Worm (Caenorhabditis elegans) whole organism, young adult: ENCODE data around the gene srh-25.

ENCODE experiments used
- B0035.1 ChIP-seq: sonication (generic microtip); optimal IDR thresholded peaks from 2 replicates; lab custom pipeline; 2016; ENCODE audit warnings: missing genetic modification characterization, mild to moderate bottlenecking, missing compliant biosample characterization, missing genotype, missing genetic modification reagents
- B0336.3 ChIP-seq: fragments of 200-800 bp; sonication (Bioruptor generic); IDR thresholded peaks from 2 replicates; pipeline ENCODE4 v1.3.6; 2022; ENCODE audit warnings: missing genetic modification characterization, missing compliant biosample characterization
- C06A6.2 ChIP-seq: fragments of 200-800 bp; sonication (Bioruptor generic); conservative IDR thresholded peaks from 2 replicates; pipeline ENCODE4 v1.3.6; 2022; ENCODE audit warnings: missing genetic modification characterization, missing compliant biosample characterization
- C17E4.6 ChIP-seq: fragments of 200-800 bp; sonication (Bioruptor generic); IDR thresholded peaks from 2 replicates; pipeline ENCODE4 v1.3.6; 2022; ENCODE audit warnings: missing genetic modification reagents, missing genetic modification characterization, missing compliant biosample characterization
- D2030.7 ChIP-seq: fragments of 200-800 bp; sonication (Bioruptor generic); IDR thresholded peaks from 2 replicates; pipeline ENCODE4 v1.3.6; 2022; ENCODE audit warnings: missing genetic modification reagents, missing genetic modification characterization, missing compliant biosample characterization
- F22D6.2 ChIP-seq: sonication (generic microtip); optimal IDR thresholded peaks from 2 replicates; lab custom pipeline; 2016; ENCODE audit warnings: mild to moderate bottlenecking, missing genetic modification characterization, missing compliant biosample characterization
- F23B12.7 ChIP-seq: sonication (generic microtip); optimal IDR thresholded peaks from 2 replicates; lab custom pipeline; 2017; ENCODE audit warnings: missing genetic modification characterization, mild to moderate bottlenecking, missing compliant biosample characterization, antibody characterized with exemption, moderate library complexity; ENCODE audit not compliant: insufficient read depth
- F39B2.1 ChIP-seq: fragments of 200-800 bp; sonication (Bioruptor generic); IDR thresholded peaks from 2 replicates; pipeline ENCODE4 v1.3.6; 2022; ENCODE audit warnings: missing genetic modification reagents, missing genetic modification characterization, missing compliant biosample characterization
- K11D2.4 ChIP-seq: fragments of 200-800 bp; sonication (Bioruptor generic); IDR thresholded peaks from 2 replicates; pipeline ENCODE4 v1.3.6; 2022; ENCODE audit warnings: missing genetic modification reagents, missing genetic modification characterization, missing compliant biosample characterization
- T07F8.4 ChIP-seq: sonication (generic microtip); optimal IDR thresholded peaks from 2 replicates; lab custom pipeline; 2016; ENCODE audit warnings: mild to moderate bottlenecking, missing genetic modification characterization, moderate library complexity, missing compliant biosample characterization
- Y56A3A.18 ChIP-seq: fragments of 200-800 bp; sonication (Bioruptor generic); IDR thresholded peaks from 2 replicates; pipeline ENCODE4 v1.3.6; 2022; ENCODE audit warnings: missing genetic modification reagents, missing genetic modification characterization, missing compliant biosample characterization
- Y79H2A.3 ChIP-seq: fragments of 200-800 bp; sonication (Bioruptor generic); conservative IDR thresholded peaks from 2 replicates; pipeline ENCODE4 v1.3.6; 2022; ENCODE audit warnings: missing genetic modification reagents, missing genetic modification characterization, missing compliant biosample characterization
- attf-5 ChIP-seq: fragments of 200-800 bp; sonication (Bioruptor generic); optimal IDR thresholded peaks from 2 replicates; lab custom pipeline; 2018; ENCODE audit warnings: mild to moderate bottlenecking, missing genetic modification characterization, missing compliant biosample characterization
- cebp-1 ChIP-seq, 2 experiments: fragments of 200-800 bp in 1 of 2; sonication (Bioruptor generic) in 1 of 2; sonication (generic microtip) in 1 of 2; IDR thresholded peaks in 1 of 2; optimal IDR thresholded peaks in 1 of 2; 2 replicates each; pipeline versions ENCODE4 v1.3.6 to Lab custom; 2017 to 2022; ENCODE audit warnings: missing compliant biosample characterization in 2 of 2, missing genetic modification characterization in 2 of 2, mild to moderate bottlenecking in 1 of 2, missing genetic modification reagents in 1 of 2, moderate library complexity in 1 of 2
- ceh-91 ChIP-seq: fragments of 200-800 bp; sonication (Bioruptor generic); IDR thresholded peaks from 2 replicates; pipeline ENCODE4 v1.3.6; 2022; ENCODE audit warnings: missing genetic modification reagents, missing genetic modification characterization, missing compliant biosample characterization
- die-1 ChIP-seq: sonication (generic microtip); optimal IDR thresholded peaks from 2 replicates; lab custom pipeline; 2016; ENCODE audit warnings: missing genotype, mild to moderate bottlenecking, missing genetic modification characterization, missing compliant biosample characterization
- dox-1 ChIP-seq: fragments of 200-800 bp; sonication (Bioruptor generic); IDR thresholded peaks from 2 replicates; pipeline ENCODE4 v1.3.6; 2022; ENCODE audit warnings: missing genetic modification reagents, missing genetic modification characterization, missing compliant biosample characterization
- egl-44 ChIP-seq: fragments of 200-800 bp; sonication (Bioruptor generic); IDR thresholded peaks from 2 replicates; pipeline ENCODE4 v1.3.6; 2022; ENCODE audit warnings: missing genetic modification reagents, missing genetic modification characterization, missing compliant biosample characterization
- ekl-4 ChIP-seq: fragments of 200-800 bp; sonication (Bioruptor generic); IDR thresholded peaks from 2 replicates; pipeline ENCODE4 v1.3.6; 2022; ENCODE audit warnings: missing genetic modification reagents, missing genetic modification characterization, missing compliant biosample characterization
- ets-4 ChIP-seq: fragments of 200-800 bp; sonication (Bioruptor generic); optimal IDR thresholded peaks from 2 replicates; lab custom pipeline; 2018; ENCODE audit warnings: mild to moderate bottlenecking, missing genetic modification characterization, missing compliant biosample characterization
- gei-17 ChIP-seq: fragments of 200-800 bp; sonication (Bioruptor generic); optimal IDR thresholded peaks from 2 replicates; lab custom pipeline; 2018; ENCODE audit warnings: mild to moderate bottlenecking, missing genetic modification characterization, missing compliant biosample characterization
- him-1 ChIP-seq: sonication (generic microtip); optimal IDR thresholded peaks from 2 replicates; lab custom pipeline; 2016; ENCODE audit warnings: missing genotype, missing genetic modification reagents, missing genetic modification characterization, missing compliant biosample characterization
- hsf-1 ChIP-seq: fragments of 200-800 bp; sonication (Bioruptor generic); IDR thresholded peaks from 2 replicates; pipeline ENCODE4 v1.3.6; 2022; ENCODE audit warnings: missing genetic modification reagents, missing genetic modification characterization, missing compliant biosample characterization
- let-526 ChIP-seq: fragments of 200-800 bp; sonication (Bioruptor generic); IDR thresholded peaks from 2 replicates; pipeline ENCODE4 v1.3.6; 2022; ENCODE audit warnings: missing genetic modification reagents, missing genetic modification characterization, missing compliant biosample characterization
- lir-1 ChIP-seq: fragments of 200-800 bp; sonication (Bioruptor generic); conservative IDR thresholded peaks from 2 replicates; pipeline ENCODE4 v1.3.6; 2022; ENCODE audit warnings: missing genetic modification reagents, missing genetic modification characterization, missing compliant biosample characterization
- madf-10 ChIP-seq: sonication (generic microtip); optimal IDR thresholded peaks from 2 replicates; lab custom pipeline; 2016; ENCODE audit warnings: mild to moderate bottlenecking, missing genetic modification characterization, missing compliant biosample characterization
- madf-3 ChIP-seq: fragments of 200-800 bp; sonication (Bioruptor generic); IDR thresholded peaks from 2 replicates; pipeline ENCODE4 v1.3.6; 2022; ENCODE audit warnings: missing genetic modification reagents, missing genetic modification characterization, missing compliant biosample characterization
- madf-8 ChIP-seq: fragments of 200-800 bp; sonication (Bioruptor generic); conservative IDR thresholded peaks from 2 replicates; pipeline ENCODE4 v1.3.6; 2022; ENCODE audit warnings: missing genetic modification reagents, missing genetic modification characterization, missing compliant biosample characterization
- mcd-1 ChIP-seq: fragments of 200-800 bp; sonication (Bioruptor generic); IDR thresholded peaks from 2 replicates; pipeline ENCODE4 v1.3.6; 2022; ENCODE audit warnings: missing genetic modification reagents, missing genetic modification characterization, missing compliant biosample characterization
- nhr-179 ChIP-seq: sonication (generic microtip); optimal IDR thresholded peaks from 2 replicates; lab custom pipeline; 2016; ENCODE audit warnings: mild to moderate bottlenecking, missing genetic modification characterization, missing compliant biosample characterization
- pbrm-1 ChIP-seq: fragments of 200-800 bp; sonication (Bioruptor generic); IDR thresholded peaks from 2 replicates; pipeline ENCODE4 v1.3.6; 2022; ENCODE audit warnings: missing genetic modification reagents, missing genetic modification characterization, missing compliant biosample characterization
- pha-4 ChIP-seq: fragments of 150-350 bp; sonication (generic microtip); optimal IDR thresholded peaks from 2 replicates; lab custom pipeline; 2014; ENCODE audit warnings: missing biosample characterization, missing genetic modification reagents, missing genetic modification characterization
- repo-1 ChIP-seq: sonication (generic microtip); optimal IDR thresholded peaks from 2 replicates; lab custom pipeline; 2017; ENCODE audit warnings: mild to moderate bottlenecking, missing genetic modification characterization, missing compliant biosample characterization
- sea-2 ChIP-seq: fragments of 200-800 bp; sonication (Bioruptor generic); IDR thresholded peaks from 2 replicates; pipeline ENCODE4 v1.3.6; 2022; ENCODE audit warnings: missing genetic modification characterization, missing compliant biosample characterization
- snpc-3.4 ChIP-seq: sonication (generic microtip); optimal IDR thresholded peaks from 2 replicates; lab custom pipeline; 2017; ENCODE audit warnings: missing genetic modification characterization, mild to moderate bottlenecking, missing compliant biosample characterization, antibody characterized with exemption, moderate library complexity, missing genotype, missing genetic modification reagents
- snpc-4 ChIP-seq, 5 experiments: fragments of 150-350 bp in 1 of 5; sonication (generic microtip) in 4 of 5; optimal IDR thresholded peaks; 2 replicates each; lab custom pipeline; 2014 to 2018; ENCODE audit warnings: missing genetic modification characterization in 5 of 5, missing biosample characterization in 3 of 5, antibody characterized with exemption in 2 of 5, mild to moderate bottlenecking in 2 of 5, missing compliant biosample characterization in 2 of 5, missing genotype in 2 of 5, moderate library complexity in 2 of 5, missing genetic modification reagents in 1 of 5
- sptf-2 ChIP-seq: fragments of 200-800 bp; sonication (Bioruptor generic); optimal IDR thresholded peaks from 2 replicates; lab custom pipeline; 2018; ENCODE audit warnings: mild to moderate bottlenecking, missing genetic modification characterization, missing compliant biosample characterization
- unc-62 ChIP-seq: fragments of 150-350 bp; optimal IDR thresholded peaks from 2 replicates; lab custom pipeline; 2014; ENCODE audit warnings: missing biosample characterization, missing genetic modification reagents, missing genetic modification characterization
- xnd-1 ChIP-seq: sonication (generic microtip); optimal IDR thresholded peaks from 2 replicates; lab custom pipeline; 2016; ENCODE audit warnings: missing genotype, missing genetic modification reagents, missing genetic modification characterization, missing compliant biosample characterization
- zfh-2 ChIP-seq: fragments of 200-800 bp; sonication (Bioruptor generic); conservative IDR thresholded peaks from 2 replicates; pipeline ENCODE4 v1.3.6; 2022; ENCODE audit warnings: missing genetic modification reagents, missing genetic modification characterization, missing compliant biosample characterization
- zim-3 ChIP-seq: sonication (generic microtip); optimal IDR thresholded peaks from 2 replicates; lab custom pipeline; 2017; ENCODE audit warnings: mild to moderate bottlenecking, missing genetic modification characterization, moderate library complexity, missing compliant biosample characterization
- ztf-25 ChIP-seq: fragments of 200-800 bp; sonication (Bioruptor generic); IDR thresholded peaks from 2 replicates; pipeline ENCODE4 v1.3.6; 2022; ENCODE audit warnings: missing genetic modification reagents, missing genetic modification characterization, missing compliant biosample characterization
- ztf-28 ChIP-seq: fragments of 200-800 bp; sonication (Bioruptor generic); IDR thresholded peaks from 2 replicates; pipeline ENCODE4 v1.3.6; 2022; ENCODE audit warnings: missing genetic modification reagents, missing genetic modification characterization, missing compliant biosample characterization
- ztf-3 ChIP-seq: fragments of 200-800 bp; sonication (Bioruptor generic); optimal IDR thresholded peaks from 2 replicates; lab custom pipeline; 2018; ENCODE audit warnings: mild to moderate bottlenecking, missing genetic modification characterization, missing compliant biosample characterization
- ztf-6 ChIP-seq: fragments of 200-800 bp; sonication (Bioruptor generic); IDR thresholded peaks from 2 replicates; pipeline ENCODE4 v1.3.6; 2022; ENCODE audit warnings: missing genetic modification reagents, missing genetic modification characterization, missing compliant biosample characterization

srh-25 gene

DNA sequence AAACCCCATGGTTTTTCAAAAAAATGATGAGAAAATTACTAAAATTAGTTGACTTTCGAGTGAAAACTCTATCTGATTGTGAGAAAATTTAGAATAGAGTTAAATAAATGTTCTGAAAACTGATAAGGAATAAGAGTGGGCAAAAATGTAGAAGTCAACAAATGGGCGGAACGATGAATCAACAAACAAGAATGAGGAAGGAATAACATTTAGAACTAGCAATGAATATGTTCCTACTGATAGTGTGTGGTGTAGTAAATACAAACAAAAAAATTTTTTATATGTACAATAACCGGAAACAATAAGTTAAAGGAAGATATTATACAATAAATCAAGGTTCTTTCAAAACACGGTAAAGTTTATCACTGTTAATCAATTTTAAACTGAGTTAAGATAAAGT is 10.1 kb upstream of the srh-25 start, which contains the start of gene pals-39:
Gene pals-39 (minus strand): TSS at position 101 of the 400 bp plus-strand sequence.
- TF ChIP-seq Y79H2A.3 (no peak), T07F8.4 (tag; lab: Kevin White, UChicago) (no peak), B0035.1 (tag; lab: Kevin White, UChicago) (no peak), lir-1 (GFP tag; lab: Robert Waterston, UW) (no peak), F22D6.2 (tag; lab: Kevin White, UChicago) (no peak), B0336.3 (GFP tag; lab: Robert Waterston, UW) (no peak), repo-1 (tag; lab: Kevin White, UChicago) (no peak), ztf-6 (no peak), gei-17 (no peak)

DNA sequence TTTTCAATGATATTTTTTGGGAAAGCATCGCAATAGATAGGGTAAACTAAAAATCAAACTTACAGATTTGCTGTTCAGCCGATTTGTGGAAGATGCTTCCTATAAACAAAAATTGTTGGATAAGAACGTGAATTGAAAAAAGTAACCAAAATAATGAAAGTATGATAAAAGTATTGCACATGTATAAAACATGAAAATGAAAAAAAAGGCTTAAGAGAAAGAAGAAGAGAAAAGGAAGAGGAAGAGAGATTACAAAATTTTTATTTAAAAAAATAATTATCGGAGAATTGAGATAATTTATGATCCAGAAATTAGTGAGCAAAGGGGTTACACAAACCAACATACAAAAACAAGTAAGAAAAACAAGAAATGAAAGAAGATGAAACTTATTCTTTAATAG is 7.8 kb upstream of the srh-25 start, which contains the start of gene pals-37:
Gene pals-37 (minus strand): TSS at position 101 of the 400 bp plus-strand sequence.
- TF ChIP-seq F39B2.1 (GFP tag; lab: Robert Waterston, UW) (no peak), attf-5 (GFP tag; lab: Kevin White, UChicago) (no peak), zfh-2 (GFP tag; lab: Robert Waterston, UW) (no peak), Y79H2A.3 (no peak), sptf-2 (GFP tag; lab: Kevin White, UChicago) (no peak), ets-4 (GFP tag; lab: Kevin White, UChicago) (no peak), C06A6.2 (GFP tag; lab: Robert Waterston, UW) (no peak), snpc-3.4 (tag; lab: Kevin White, UChicago) (no peak), ekl-4 (no peak), C17E4.6 (GFP tag; lab: Robert Waterston, UW) (no peak), nhr-179 (no peak), snpc-4 (GFP tag; optimal IDR thresholded peaks at IDR 0.05; lab: Kevin White, UChicago) (no peak), snpc-4 (tag; optimal IDR thresholded peaks at IDR 0.05; lab: Kevin White, UChicago) (no peak), F23B12.7 (tag; lab: Kevin White, UChicago) (no peak), madf-10 (no peak), madf-3 (no peak), xnd-1 (tag; lab: Kevin White, UChicago) (no peak), him-1 (no peak), zim-3 (tag; lab: Kevin White, UChicago) (no peak), mcd-1 (GFP tag; lab: Robert Waterston, UW) (no peak)

DNA sequence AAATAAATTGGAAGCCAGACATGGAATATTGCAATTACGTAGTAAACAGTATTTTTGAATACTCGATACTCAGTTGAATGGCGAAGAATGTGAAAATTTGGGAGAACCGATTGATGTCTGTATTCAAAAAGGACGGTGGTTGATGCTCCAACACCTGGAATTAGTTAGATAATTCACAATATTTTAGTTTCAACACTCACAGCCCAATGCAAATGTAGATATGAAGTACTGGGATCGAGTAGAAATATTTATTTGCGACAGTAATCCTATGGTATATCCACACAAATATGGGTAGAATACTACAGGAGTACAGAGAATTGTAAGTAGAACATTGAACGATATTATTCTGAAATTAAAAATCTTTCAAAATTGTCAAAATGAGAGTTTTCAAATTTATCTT is 512 bp downstream of the srh-25 start:
- TF ChIP-seq die-1 (tag; lab: Kevin White, UChicago) (no peak), sea-2 (GFP tag; lab: Robert Waterston, UW) (no peak)

- no peak for TF ChIP-seq hsf-1
- no peak for TF ChIP-seq dox-1 (GFP tag; lab: Robert Waterston, UW)
- no peak for TF ChIP-seq let-526 (GFP tag; lab: Robert Waterston, UW)
- TF ChIP-seq pha-4 (tag; lab: Kevin White, UChicago) = no peak
- no peak for TF ChIP-seq madf-8 (GFP tag; lab: Robert Waterston, UW)
- no peak for TF ChIP-seq madf-10
- no peak for TF ChIP-seq ceh-91 (GFP tag; lab: Robert Waterston, UW)
- no peak for TF ChIP-seq cebp-1 (GFP tag; IDR thresholded peaks at IDR 0.05; lab: Robert Waterston, UW)
- TF ChIP-seq cebp-1 (tag; optimal IDR thresholded peaks at IDR 0.05; lab: Kevin White, UChicago) = no peak
- no peak for TF ChIP-seq pbrm-1 (GFP tag; lab: Robert Waterston, UW)
- no peak for TF ChIP-seq unc-62 (GFP tag; lab: Kevin White, UChicago)
- no peak for TF ChIP-seq Y56A3A.18 (GFP tag; lab: Robert Waterston, UW)
- no peak for TF ChIP-seq K11D2.4 (GFP tag; lab: Robert Waterston, UW)
- no peak for TF ChIP-seq ztf-25 (GFP tag; lab: Robert Waterston, UW)
- no peak for TF ChIP-seq ztf-28
- TF ChIP-seq D2030.7 (GFP tag; lab: Robert Waterston, UW) = no peak
- TF ChIP-seq ztf-3 (GFP tag; lab: Kevin White, UChicago) = no peak
- no peak for TF ChIP-seq egl-44 (GFP tag; lab: Robert Waterston, UW)
These were observed 1.5 kb downstream of the srh-25 start, which contains the start of gene C54D10.13 for ce11 chrV:12432111-12432510. Gene C54D10.13 (minus strand): TSS chrV:12432289.
